Worm (Caenorhabditis elegans) whole organism, L4 larva: ENCODE measurements around the gene ZK1320.11.

Source experiments
- D1046.2 ChIP-seq: fragments of 200-800 bp; sonication (Bioruptor generic); IDR thresholded peaks from 2 replicates; pipeline ENCODE4 v1.3.6; 2022; ENCODE audit warnings: missing genetic modification characterization, missing compliant biosample characterization
- F37D6.2 ChIP-seq: sonication (generic microtip); optimal IDR thresholded peaks from 2 replicates; lab custom pipeline; 2016; ENCODE audit warnings: mild to moderate bottlenecking, missing genetic modification characterization, missing compliant biosample characterization
- F44E2.7 ChIP-seq: fragments of 200-800 bp; sonication (Bioruptor generic); IDR thresholded peaks from 2 replicates; pipeline ENCODE4 v2.1.2; 2022; ENCODE audit warnings: missing genetic modification characterization, missing compliant biosample characterization
- F49E8.2 ChIP-seq: sonication (generic microtip); optimal IDR thresholded peaks from 2 replicates; lab custom pipeline; 2016; ENCODE audit warnings: missing compliant biosample characterization, mild to moderate bottlenecking, missing genetic modification characterization, borderline replicate concordance
- Y105C5A.15 ChIP-seq: fragments of 200-800 bp; sonication (Bioruptor generic); IDR thresholded peaks from 2 replicates; pipeline ENCODE4 v1.3.6; 2022; ENCODE audit warnings: missing genetic modification characterization, missing compliant biosample characterization
- aha-1 ChIP-seq: fragments of 150-350 bp; peaks from one replicate; lab custom pipeline; 2014; ENCODE audit warnings: missing biosample characterization, missing genetic modification characterization
- ama-1 ChIP-seq: fragments of 150-350 bp; optimal IDR thresholded peaks from 2 replicates; lab custom pipeline; 2014; ENCODE audit warnings: inconsistent platforms, mixed read lengths
- ceh-20 ChIP-seq: fragments of 200-800 bp; sonication (Bioruptor generic); IDR thresholded peaks from 2 replicates; pipeline ENCODE4 v1.3.6; 2022; ENCODE audit warnings: missing genetic modification reagents, missing genetic modification characterization, missing compliant biosample characterization
- ceh-32 ChIP-seq: sonication (generic microtip); optimal IDR thresholded peaks from 2 replicates; lab custom pipeline; 2016; ENCODE audit warnings: mild to moderate bottlenecking, missing genetic modification characterization, missing compliant biosample characterization; ENCODE audit not compliant: poor library complexity
- ces-1 ChIP-seq: fragments of 150-350 bp; sonication (generic microtip); optimal IDR thresholded peaks from 4 replicates; lab custom pipeline; 2014; ENCODE audit warnings: missing biosample characterization, missing genetic modification reagents, missing genetic modification characterization
- cey-2 ChIP-seq: sonication (generic microtip); optimal IDR thresholded peaks from 3 replicates; lab custom pipeline; 2017; ENCODE audit warnings: missing genetic modification characterization, mild to moderate bottlenecking, missing compliant biosample characterization, antibody characterized with exemption, borderline replicate concordance; ENCODE audit not compliant: insufficient read depth
- daf-16 ChIP-seq, 3 experiments: sonication (generic microtip); optimal IDR thresholded peaks; 2 replicates each; lab custom pipeline; 2016 to 2017; ENCODE audit warnings: missing genetic modification characterization in 3 of 3, missing genetic modification reagents in 3 of 3, mild to moderate bottlenecking in 2 of 3, missing compliant biosample characterization in 2 of 3, missing biosample characterization in 1 of 3, moderate library complexity in 1 of 3
- dmd-6 ChIP-seq: fragments of 200-800 bp; sonication (Bioruptor generic); IDR thresholded peaks from 2 replicates; pipeline ENCODE4 v1.3.6; 2022; ENCODE audit warnings: missing genetic modification reagents, missing genetic modification characterization, missing compliant biosample characterization
- duxl-1 ChIP-seq: sonication (generic microtip); optimal IDR thresholded peaks from 2 replicates; lab custom pipeline; 2016; ENCODE audit warnings: mild to moderate bottlenecking, missing genetic modification characterization, moderate library complexity, missing compliant biosample characterization; ENCODE audit not compliant: poor library complexity
- dve-1 ChIP-seq: sonication (generic microtip); optimal IDR thresholded peaks from 2 replicates; lab custom pipeline; 2017; ENCODE audit warnings: antibody characterized with exemption, mild to moderate bottlenecking, missing genetic modification characterization, missing compliant biosample characterization; ENCODE audit not compliant: insufficient read depth
- egl-43 ChIP-seq: fragments of 200-800 bp; sonication (Bioruptor generic); IDR thresholded peaks from 2 replicates; pipeline ENCODE4 v1.3.6; 2022; ENCODE audit warnings: missing genetic modification reagents, missing genetic modification characterization, missing compliant biosample characterization
- hif-1 ChIP-seq, 2 experiments: sonication (generic microtip); optimal IDR thresholded peaks; 2 replicates each; lab custom pipeline; 2016 to 2017; ENCODE audit warnings: missing compliant biosample characterization in 2 of 2, missing genetic modification characterization in 2 of 2, missing genetic modification reagents in 2 of 2, missing genotype in 2 of 2, mild to moderate bottlenecking in 1 of 2
- hlh-11 ChIP-seq: fragments of 200-800 bp; sonication (Bioruptor generic); optimal IDR thresholded peaks from 2 replicates; lab custom pipeline; 2018; ENCODE audit warnings: mild to moderate bottlenecking, missing genetic modification characterization, missing compliant biosample characterization
- hlh-30 ChIP-seq: sonication (generic microtip); optimal IDR thresholded peaks from 2 replicates; lab custom pipeline; 2017; ENCODE audit warnings: antibody characterized with exemption, mild to moderate bottlenecking, missing genetic modification characterization, missing compliant biosample characterization; ENCODE audit not compliant: insufficient read depth
- lim-7 ChIP-seq: fragments of 200-800 bp; sonication (Bioruptor generic); IDR thresholded peaks from 2 replicates; pipeline ENCODE4 v1.3.6; 2022; ENCODE audit warnings: missing genetic modification characterization, missing compliant biosample characterization
- lin-1 ChIP-seq: fragments of 200-800 bp; sonication (Bioruptor generic); IDR thresholded peaks from 2 replicates; pipeline ENCODE4 v1.3.6; 2022; ENCODE audit warnings: missing genetic modification reagents, missing genetic modification characterization, missing compliant biosample characterization
- lin-13 ChIP-seq: fragments of 150-350 bp; optimal IDR thresholded peaks from 2 replicates; lab custom pipeline; 2014; ENCODE audit warnings: missing biosample characterization, missing genetic modification reagents, missing genetic modification characterization
- lin-15B ChIP-seq: fragments of 150-350 bp; sonication (generic microtip); optimal IDR thresholded peaks from 3 replicates; lab custom pipeline; 2014; ENCODE audit warnings: missing biosample characterization, missing genetic modification characterization
- lin-29 ChIP-seq: fragments of 200-800 bp; sonication (Bioruptor generic); IDR thresholded peaks from 2 replicates; pipeline ENCODE4 v1.3.6; 2022; ENCODE audit warnings: missing genetic modification reagents, missing genetic modification characterization, missing compliant biosample characterization
- lin-39 ChIP-seq: fragments of 150-350 bp; optimal IDR thresholded peaks from 2 replicates; lab custom pipeline; 2014; ENCODE audit warnings: missing biosample characterization, missing genetic modification reagents, missing genetic modification characterization
- lsy-2 ChIP-seq, 2 experiments: fragments of 150-350 bp in 1 of 2; sonication (generic microtip) in 1 of 2; optimal IDR thresholded peaks; 2 replicates each; lab custom pipeline; 2014 to 2017; ENCODE audit warnings: missing biosample characterization in 2 of 2, missing genetic modification characterization in 2 of 2
- madf-9 ChIP-seq: fragments of 200-800 bp; sonication (Bioruptor generic); conservative IDR thresholded peaks from 2 replicates; pipeline ENCODE4 v1.3.6; 2022; ENCODE audit warnings: missing genetic modification reagents, missing genetic modification characterization, missing compliant biosample characterization
- mdt-29 ChIP-seq: fragments of 200-800 bp; sonication (Bioruptor generic); IDR thresholded peaks from 2 replicates; pipeline ENCODE4 v1.3.6; 2022; ENCODE audit warnings: missing genetic modification reagents, missing genetic modification characterization, missing compliant biosample characterization
- mep-1 ChIP-seq: fragments of 150-350 bp; sonication (generic microtip); optimal IDR thresholded peaks from 3 replicates; lab custom pipeline; 2014; ENCODE audit warnings: missing biosample characterization, missing genetic modification characterization
- mxl-3 ChIP-seq: fragments of 200-800 bp; sonication (Bioruptor generic); optimal IDR thresholded peaks from 2 replicates; lab custom pipeline; 2018; ENCODE audit warnings: mild to moderate bottlenecking, missing genetic modification characterization, missing compliant biosample characterization
- nhr-102 ChIP-seq: sonication (generic microtip); optimal IDR thresholded peaks from 2 replicates; lab custom pipeline; 2016; ENCODE audit warnings: mild to moderate bottlenecking, missing genetic modification characterization, moderate library complexity, missing compliant biosample characterization
- nhr-28 ChIP-seq: fragments of 150-350 bp; optimal IDR thresholded peaks from 2 replicates; lab custom pipeline; 2014; ENCODE audit warnings: missing biosample characterization, missing genetic modification characterization
- nhr-42 ChIP-seq: fragments of 200-800 bp; sonication (Bioruptor generic); IDR thresholded peaks from 2 replicates; pipeline ENCODE4 v1.3.6; 2022; ENCODE audit warnings: missing genetic modification characterization, missing compliant biosample characterization
- nhr-6 ChIP-seq: fragments of 150-350 bp; optimal IDR thresholded peaks from 2 replicates; lab custom pipeline; 2014; ENCODE audit warnings: missing biosample characterization, missing genetic modification characterization
- nhr-77 ChIP-seq: fragments of 150-350 bp; optimal IDR thresholded peaks from 2 replicates; lab custom pipeline; 2014; ENCODE audit warnings: missing biosample characterization, missing genetic modification characterization
- pqm-1 ChIP-seq: sonication (generic microtip); optimal IDR thresholded peaks from 2 replicates; lab custom pipeline; 2017; ENCODE audit warnings: missing biosample characterization, missing genetic modification characterization
- saeg-2 ChIP-seq: fragments of 200-800 bp; sonication (Bioruptor generic); IDR thresholded peaks from 2 replicates; pipeline ENCODE4 v1.3.6; 2022; ENCODE audit warnings: missing genetic modification reagents, missing genetic modification characterization, missing compliant biosample characterization
- set-16 ChIP-seq: fragments of 200-800 bp; sonication (Bioruptor generic); IDR thresholded peaks from 2 replicates; pipeline ENCODE4 v1.3.6; 2022; ENCODE audit warnings: missing genetic modification reagents, missing genetic modification characterization, missing compliant biosample characterization
- skn-1 ChIP-seq: fragments of 150-350 bp; optimal IDR thresholded peaks from 2 replicates; lab custom pipeline; 2014; ENCODE audit warnings: missing biosample characterization, missing genetic modification characterization
- unc-62 ChIP-seq, 3 experiments: fragments of 150-350 bp in 1 of 3; sonication (generic microtip); optimal IDR thresholded peaks in 2 of 3; peaks in 1 of 3; 1 replicate in 1 of 3; 2 replicates in 2 of 3; lab custom pipeline; 2014 to 2017; ENCODE audit warnings: missing biosample characterization in 3 of 3, missing genetic modification characterization in 3 of 3, missing genetic modification reagents in 3 of 3, missing genotype in 1 of 3
- vab-7 ChIP-seq: fragments of 200-800 bp; sonication (Bioruptor generic); IDR thresholded peaks from 2 replicates; pipeline ENCODE4 v1.3.6; 2022; ENCODE audit warnings: missing genetic modification reagents, missing genetic modification characterization, missing compliant biosample characterization
- ztf-7 ChIP-seq: fragments of 150-350 bp; optimal IDR thresholded peaks from 2 replicates; lab custom pipeline; 2014; ENCODE audit warnings: missing biosample characterization, missing genetic modification characterization

ZK1320.11 gene

ce11 chrII:9644438-9644837 lies 23.0 kb upstream of the ZK1320.11 start, which contains the start of gene fzr-1:
fzr-1 (minus strand) TSS chrII:9644466.
- no peak for TF ChIP-seq egl-43 (GFP tag; lab: Robert Waterston, UW)
- TF ChIP-seq nhr-28 (tag; lab: Kevin White, UChicago), result peak; percentile 50
- TF ChIP-seq daf-16 (GFP tag; optimal IDR thresholded peaks at IDR 0.05; lab: Kevin White, UChicago), result no peak
- TF ChIP-seq daf-16 (tag; optimal IDR thresholded peaks at IDR 0.05; lab: Kevin White, UChicago), result peak; percentile 16

ce11 chrII:9644940-9645634 lies 22.3 kb upstream of the ZK1320.11 start:
- peak; percentile 6 for TF ChIP-seq mxl-3 (GFP tag; lab: Kevin White, UChicago)
- TF ChIP-seq daf-16 (GFP tag; optimal IDR thresholded peaks at IDR 0.05; lab: Kevin White, UChicago), result no peak
- peak; percentile 8 for TF ChIP-seq daf-16 (tag; optimal IDR thresholded peaks at IDR 0.05; lab: Kevin White, UChicago)
- peak; percentile 32 for TF ChIP-seq hlh-11 (tag; lab: Kevin White, UChicago)
- peak; percentile 77 for TF ChIP-seq nhr-28 (tag; lab: Kevin White, UChicago)
- TF ChIP-seq F37D6.2 (tag; lab: Kevin White, UChicago), result no peak
- TF ChIP-seq cey-2 (tag; lab: Kevin White, UChicago), result no peak
- no peak for TF ChIP-seq mdt-29 (GFP tag; lab: Robert Waterston, UW)
- no peak for TF ChIP-seq F49E8.2
- TF ChIP-seq pqm-1, result peak; percentile 85
- TF ChIP-seq dve-1 (tag; lab: Kevin White, UChicago), result peak; percentile 51
- peak in 1 of 2 experiments; percentile 70 for TF ChIP-seq unc-62 (GFP tag; optimal IDR thresholded peaks at IDR 0.05 in 1 of 2; lab: Kevin White, UChicago)
- no peak for TF ChIP-seq unc-62 (tag; optimal IDR thresholded peaks at IDR 0.05; lab: Kevin White, UChicago)
- peak; percentile 50 for TF ChIP-seq aha-1 (tag; lab: Kevin White, UChicago)
- peak; percentile 52 for TF ChIP-seq dmd-6
- TF ChIP-seq nhr-102 (tag; lab: Kevin White, UChicago), result no peak
- no peak for TF ChIP-seq F44E2.7 (GFP tag; lab: Robert Waterston, UW)
- TF ChIP-seq nhr-6 (tag; lab: Kevin White, UChicago), result no peak

- no peak for TF ChIP-seq lin-39 (tag; lab: Kevin White, UChicago)
- TF ChIP-seq lin-13 (GFP tag; lab: Kevin White, UChicago), result no peak
- peak; percentile 67 for TF ChIP-seq dve-1 (tag; lab: Kevin White, UChicago)
- TF ChIP-seq unc-62 (GFP tag; optimal IDR thresholded peaks at IDR 0.05 in 1 of 2; lab: Kevin White, UChicago), result peak in 1 of 2 experiments; percentile 99
- no peak for TF ChIP-seq unc-62 (tag; optimal IDR thresholded peaks at IDR 0.05; lab: Kevin White, UChicago)
- no peak for TF ChIP-seq ces-1 (GFP tag; lab: Kevin White, UChicago)
- no peak for TF ChIP-seq duxl-1
- TF ChIP-seq D1046.2 (GFP tag; lab: Robert Waterston, UW), result no peak
- peak; percentile 39; the same call in 1 of the 2 replicates for TF ChIP-seq lim-7
- peak; percentile 87 for TF ChIP-seq hlh-30 (tag; lab: Kevin White, UChicago)
- peak; percentile 0 for TF ChIP-seq F37D6.2 (tag; lab: Kevin White, UChicago)
- no peak for TF ChIP-seq nhr-42 (GFP tag; lab: Robert Waterston, UW)
- no peak for TF ChIP-seq nhr-102 (tag; lab: Kevin White, UChicago)
- no peak for TF ChIP-seq vab-7 (GFP tag; lab: Robert Waterston, UW)
- TF ChIP-seq nhr-77, result peak; percentile 28
- TF ChIP-seq lin-29 (GFP tag; lab: Robert Waterston, UW), result no peak
- TF ChIP-seq ceh-32 (tag; lab: Kevin White, UChicago), result no peak
- TF ChIP-seq Y105C5A.15 (GFP tag; lab: Robert Waterston, UW), result no peak
- TF ChIP-seq madf-9 (GFP tag; lab: Robert Waterston, UW), result no peak
- peak; percentile 49 for TF ChIP-seq set-16 (GFP tag; lab: Robert Waterston, UW)
- TF ChIP-seq lin-15B (tag; lab: Kevin White, UChicago), result no peak
- TF ChIP-seq hlh-11 (tag; lab: Kevin White, UChicago), result peak; percentile 93
- TF ChIP-seq ama-1 (lab: Kevin White, UChicago), result peak; percentile 40
- peak; percentile 62 to 70 for TF ChIP-seq lsy-2 (tag; optimal IDR thresholded peaks at IDR 0.05; lab: Kevin White, UChicago)
- peak; percentile 86 for TF ChIP-seq mxl-3 (GFP tag; lab: Kevin White, UChicago)
- no peak for TF ChIP-seq skn-1 (tag; lab: Kevin White, UChicago)
- TF ChIP-seq ceh-20 (GFP tag; lab: Robert Waterston, UW), result no peak; the same call in 1 of the 2 replicates
- peak; percentile 81 for TF ChIP-seq nhr-28 (tag; lab: Kevin White, UChicago)
- TF ChIP-seq hif-1 (tag; optimal IDR thresholded peaks at IDR 0.05; lab: Kevin White, UChicago), result peak in 1 of 2 experiments; percentile 53
- TF ChIP-seq lin-1 (GFP tag; lab: Robert Waterston, UW), result no peak
- TF ChIP-seq saeg-2, result 0 out of 2 replicates have a peak, but pooled peaks have one; percentile 44
- TF ChIP-seq ztf-7 (tag; lab: Kevin White, UChicago), result peak; percentile 2
- TF ChIP-seq mep-1 (tag; lab: Kevin White, UChicago), result peak; percentile 86
These were observed 21.3 kb upstream of the ZK1320.11 start for ce11 chrII:9646122-9646555.
